Fruit fly (Drosophila melanogaster): ENCODE data around the gene Ipo9.

Ipo9 gene

DNA sequence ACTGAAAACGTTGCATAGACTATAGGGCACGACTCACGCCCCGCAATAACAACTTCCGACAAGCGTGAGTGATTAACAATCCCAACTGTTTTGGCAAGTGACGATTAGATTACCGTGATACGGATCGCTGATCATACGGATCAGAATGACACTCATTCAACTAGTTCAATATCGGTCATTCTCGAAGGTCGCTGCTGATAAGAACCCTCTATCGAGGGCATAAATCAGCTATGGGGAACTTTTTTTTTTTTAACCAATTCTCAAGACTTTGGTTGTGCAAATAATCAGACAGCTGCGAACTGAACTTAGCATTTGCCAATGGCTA lies 46.5 kb downstream of the Ipo9 start:
- TF ChIP-seq CG17801 (GFP tag; optimal IDR thresholded peaks at IDR 0.05; ENCODE audit: partially characterized antibody) = no peak

DNA sequence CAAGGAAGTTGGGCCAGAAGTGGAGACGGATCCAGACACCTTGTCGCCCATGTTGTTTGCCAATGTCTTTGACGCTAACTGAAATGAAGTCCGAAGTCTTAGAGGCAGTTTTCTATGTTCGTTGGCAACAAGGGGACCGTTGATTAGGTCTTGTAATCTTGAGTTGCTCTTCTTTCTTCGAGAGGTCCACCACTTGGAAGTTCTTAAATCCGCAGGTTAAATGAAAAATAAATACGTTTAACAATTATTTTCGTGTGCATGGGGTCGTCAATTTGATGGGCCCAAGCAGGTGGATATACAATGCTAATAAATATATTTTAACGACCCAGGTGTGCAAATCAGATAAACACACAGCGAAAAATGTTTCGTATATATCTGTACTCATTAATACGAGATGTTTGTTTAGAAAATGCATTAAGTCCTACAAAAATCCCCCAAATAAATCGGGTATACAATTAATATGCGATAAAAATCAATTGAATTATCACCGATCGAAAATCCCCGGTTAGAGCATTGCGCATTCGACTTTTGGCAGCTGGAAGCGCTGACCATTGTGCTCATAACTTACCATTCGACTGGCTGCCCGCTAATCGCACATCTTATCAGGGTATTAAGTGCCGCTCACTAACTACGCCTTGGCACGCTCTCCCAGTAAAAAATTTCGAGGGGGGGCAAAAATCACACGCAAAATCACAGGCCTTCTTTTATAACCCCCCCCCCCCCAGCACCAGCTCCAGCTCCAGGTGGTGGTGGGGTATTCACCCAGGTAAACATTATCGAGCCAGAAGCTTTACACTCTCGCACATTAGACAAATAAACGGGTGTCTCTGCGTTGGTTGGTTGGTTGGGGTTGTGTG lies 48.4 kb downstream of the Ipo9 start, which contains the start of gene PGRP-LB:
Gene PGRP-LB, minus strand, starts transcription at position 51 of the 857 bp plus-strand sequence.
- no peak for TF ChIP-seq CG17801 (GFP tag; optimal IDR thresholded peaks at IDR 0.05; ENCODE audit: partially characterized antibody)
